Worm (Caenorhabditis elegans) whole organism, L1 larva: Measurements from ENCODE around the gene Y62H9A.16.

Source experiments
- elt-3 ChIP-seq, 6 experiments: fragments of 150-350 bp in 1 of 6; sonication (generic microtip); optimal IDR thresholded peaks; 2 replicates each; lab custom pipeline; 2017 to 2018; ENCODE audit warnings: missing biosample characterization in 6 of 6, missing genetic modification characterization in 6 of 6, inconsistent platforms in 1 of 6
- nhr-77 ChIP-seq: fragments of 150-350 bp; optimal IDR thresholded peaks from 2 replicates; lab custom pipeline; 2014; ENCODE audit warnings: missing biosample characterization, missing genetic modification characterization

DNA sequence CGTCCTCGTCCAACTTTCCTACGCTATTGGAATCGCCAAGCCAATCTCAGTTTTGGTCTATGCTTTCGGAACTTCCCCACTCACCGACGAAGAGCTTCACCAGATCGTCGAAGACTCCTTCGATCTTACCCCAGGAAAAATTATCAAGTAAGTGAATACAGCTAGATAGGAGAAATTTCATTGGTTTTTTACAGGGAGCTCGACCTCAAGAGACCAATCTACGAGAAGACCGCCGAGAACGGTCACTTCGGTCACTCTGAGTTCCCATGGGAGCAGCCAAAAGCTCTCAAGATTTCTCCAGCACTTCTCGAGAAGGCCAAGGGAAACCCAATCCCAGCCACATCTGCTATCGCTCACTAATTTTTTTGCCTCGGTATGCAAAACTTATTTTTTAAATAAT, 48.9 kb downstream of the Y62H9A.16 start:
- TF ChIP-seq nhr-77 (tag; lab: Kevin White, UChicago), result no peak
- no peak for TF ChIP-seq elt-3 (tag; optimal IDR thresholded peaks at IDR 0.05; lab: Kevin White, UChicago)
